Worm (Caenorhabditis elegans) whole organism, young adult: ENCODE data around the gene K07C5.9.
"Not testable (repeated sequence)": the region's sequence is repeated elsewhere in the genome, so short reads cannot be mapped to it uniquely, and the experiment has no call there.

ENCODE experiments used
- B0019.2 ChIP-seq: fragments of 200-800 bp; sonication (Bioruptor generic); conservative IDR thresholded peaks from 2 replicates; pipeline ENCODE4 v1.3.6; 2022; ENCODE audit warnings: missing genetic modification reagents, missing genetic modification characterization, missing compliant biosample characterization
- B0336.3 ChIP-seq: fragments of 200-800 bp; sonication (Bioruptor generic); IDR thresholded peaks from 2 replicates; pipeline ENCODE4 v1.3.6; 2022; ENCODE audit warnings: missing genetic modification characterization, missing compliant biosample characterization
- C06A6.2 ChIP-seq: fragments of 200-800 bp; sonication (Bioruptor generic); conservative IDR thresholded peaks from 2 replicates; pipeline ENCODE4 v1.3.6; 2022; ENCODE audit warnings: missing genetic modification characterization, missing compliant biosample characterization
- C17E4.6 ChIP-seq: fragments of 200-800 bp; sonication (Bioruptor generic); IDR thresholded peaks from 2 replicates; pipeline ENCODE4 v1.3.6; 2022; ENCODE audit warnings: missing genetic modification reagents, missing genetic modification characterization, missing compliant biosample characterization
- D2030.7 ChIP-seq: fragments of 200-800 bp; sonication (Bioruptor generic); IDR thresholded peaks from 2 replicates; pipeline ENCODE4 v1.3.6; 2022; ENCODE audit warnings: missing genetic modification reagents, missing genetic modification characterization, missing compliant biosample characterization
- F22D6.2 ChIP-seq: sonication (generic microtip); optimal IDR thresholded peaks from 2 replicates; lab custom pipeline; 2016; ENCODE audit warnings: mild to moderate bottlenecking, missing genetic modification characterization, missing compliant biosample characterization
- F57A8.1 ChIP-seq: fragments of 200-800 bp; sonication (Bioruptor generic); optimal IDR thresholded peaks from 2 replicates; lab custom pipeline; 2018; ENCODE audit warnings: mild to moderate bottlenecking, missing genetic modification characterization, moderate library complexity, missing compliant biosample characterization
- K11D2.4 ChIP-seq: fragments of 200-800 bp; sonication (Bioruptor generic); IDR thresholded peaks from 2 replicates; pipeline ENCODE4 v1.3.6; 2022; ENCODE audit warnings: missing genetic modification reagents, missing genetic modification characterization, missing compliant biosample characterization
- Y53F4B.3 ChIP-seq: fragments of 200-800 bp; sonication (Bioruptor generic); IDR thresholded peaks from 2 replicates; pipeline ENCODE4 v1.3.6; 2022; ENCODE audit warnings: missing genetic modification reagents, missing genetic modification characterization, missing compliant biosample characterization
- Y53G8AR.9 ChIP-seq: fragments of 200-800 bp; sonication (Bioruptor generic); conservative IDR thresholded peaks from 2 replicates; pipeline ENCODE4 v1.3.6; 2022; ENCODE audit warnings: missing genetic modification reagents, missing genetic modification characterization, missing compliant biosample characterization
- Y67H2A.10 ChIP-seq: fragments of 200-800 bp; sonication (Bioruptor generic); conservative IDR thresholded peaks from 2 replicates; pipeline ENCODE4 v1.3.6; 2022; ENCODE audit warnings: missing genetic modification reagents, missing genetic modification characterization, missing compliant biosample characterization
- Y95B8A.8 ChIP-seq: fragments of 200-800 bp; sonication (Bioruptor generic); IDR thresholded peaks from 2 replicates; pipeline ENCODE4 v1.3.6; 2022; ENCODE audit warnings: missing genetic modification reagents, missing genetic modification characterization, missing compliant biosample characterization
- aptf-2 ChIP-seq: fragments of 200-800 bp; sonication (Bioruptor generic); conservative IDR thresholded peaks from 2 replicates; pipeline ENCODE4 v1.3.6; 2022; ENCODE audit warnings: missing genetic modification reagents, missing genetic modification characterization, missing compliant biosample characterization
- aptf-3 ChIP-seq: fragments of 200-800 bp; sonication (Bioruptor generic); IDR thresholded peaks from 2 replicates; pipeline ENCODE4 v1.3.6; 2022; ENCODE audit warnings: missing genetic modification characterization, missing compliant biosample characterization
- athp-1 ChIP-seq: sonication (generic microtip); optimal IDR thresholded peaks from 2 replicates; lab custom pipeline; 2017; ENCODE audit warnings: mild to moderate bottlenecking, missing genetic modification characterization, missing compliant biosample characterization
- bed-1 ChIP-seq: fragments of 200-800 bp; sonication (Bioruptor generic); IDR thresholded peaks from 2 replicates; pipeline ENCODE4 v1.3.6; 2022; ENCODE audit warnings: missing genetic modification reagents, missing genetic modification characterization, missing compliant biosample characterization
- bed-2 ChIP-seq: fragments of 200-800 bp; sonication (Bioruptor generic); IDR thresholded peaks from 2 replicates; pipeline ENCODE4 v1.3.6; 2022; ENCODE audit warnings: missing genetic modification reagents, missing genetic modification characterization, missing compliant biosample characterization
- ccch-3 ChIP-seq: fragments of 200-800 bp; sonication (Bioruptor generic); optimal IDR thresholded peaks from 2 replicates; lab custom pipeline; 2018; ENCODE audit warnings: mild to moderate bottlenecking, missing genetic modification characterization, missing compliant biosample characterization
- cebp-2 ChIP-seq: fragments of 200-800 bp; sonication (Bioruptor generic); IDR thresholded peaks from 2 replicates; pipeline ENCODE4 v1.3.6; 2022; ENCODE audit warnings: missing genetic modification characterization, missing compliant biosample characterization
- ceh-100 ChIP-seq: fragments of 200-800 bp; sonication (Bioruptor generic); IDR thresholded peaks from 2 replicates; pipeline ENCODE4 v1.3.6; 2022; ENCODE audit warnings: missing genetic modification reagents, missing genetic modification characterization, missing compliant biosample characterization
- ceh-27 ChIP-seq: fragments of 200-800 bp; sonication (Bioruptor generic); optimal IDR thresholded peaks from 2 replicates; lab custom pipeline; 2018; ENCODE audit warnings: mild to moderate bottlenecking, missing genetic modification characterization, moderate library complexity, missing compliant biosample characterization
- ceh-91 ChIP-seq: fragments of 200-800 bp; sonication (Bioruptor generic); IDR thresholded peaks from 2 replicates; pipeline ENCODE4 v1.3.6; 2022; ENCODE audit warnings: missing genetic modification reagents, missing genetic modification characterization, missing compliant biosample characterization
- egl-18 ChIP-seq: fragments of 200-800 bp; sonication (Bioruptor generic); IDR thresholded peaks from 2 replicates; pipeline ENCODE4 v1.3.6; 2022; ENCODE audit warnings: missing genetic modification reagents, missing genetic modification characterization, missing compliant biosample characterization
- egrh-3 ChIP-seq: fragments of 200-800 bp; sonication (Bioruptor generic); IDR thresholded peaks from 2 replicates; pipeline ENCODE4 v1.3.6; 2022; ENCODE audit warnings: missing genetic modification reagents, missing genetic modification characterization, missing compliant biosample characterization
- ekl-4 ChIP-seq: fragments of 200-800 bp; sonication (Bioruptor generic); IDR thresholded peaks from 2 replicates; pipeline ENCODE4 v1.3.6; 2022; ENCODE audit warnings: missing genetic modification reagents, missing genetic modification characterization, missing compliant biosample characterization
- gei-17 ChIP-seq: fragments of 200-800 bp; sonication (Bioruptor generic); optimal IDR thresholded peaks from 2 replicates; lab custom pipeline; 2018; ENCODE audit warnings: mild to moderate bottlenecking, missing genetic modification characterization, missing compliant biosample characterization
- hmg-1.2 ChIP-seq: fragments of 200-800 bp; sonication (Bioruptor generic); IDR thresholded peaks from 2 replicates; pipeline ENCODE4 v1.3.6; 2022; ENCODE audit warnings: missing genetic modification reagents, missing genetic modification characterization, missing compliant biosample characterization
- hmg-20 ChIP-seq: fragments of 200-800 bp; sonication (Bioruptor generic); IDR thresholded peaks from 2 replicates; pipeline ENCODE4 v1.3.6; 2022; ENCODE audit warnings: missing genetic modification reagents, missing genetic modification characterization, missing compliant biosample characterization
- hrde-1 ChIP-seq: sonication (generic microtip); optimal IDR thresholded peaks from 2 replicates; lab custom pipeline; 2016; ENCODE audit warnings: missing genetic modification characterization, mild to moderate bottlenecking, missing compliant biosample characterization, moderate library complexity, missing genotype, missing genetic modification reagents, borderline replicate concordance
- hsf-1 ChIP-seq: fragments of 200-800 bp; sonication (Bioruptor generic); IDR thresholded peaks from 2 replicates; pipeline ENCODE4 v1.3.6; 2022; ENCODE audit warnings: missing genetic modification reagents, missing genetic modification characterization, missing compliant biosample characterization
- lag-1 ChIP-seq: fragments of 200-800 bp; sonication (Bioruptor generic); IDR thresholded peaks from 2 replicates; pipeline ENCODE4 v1.3.6; 2022; ENCODE audit warnings: missing genetic modification reagents, missing genetic modification characterization, missing compliant biosample characterization
- let-526 ChIP-seq: fragments of 200-800 bp; sonication (Bioruptor generic); IDR thresholded peaks from 2 replicates; pipeline ENCODE4 v1.3.6; 2022; ENCODE audit warnings: missing genetic modification reagents, missing genetic modification characterization, missing compliant biosample characterization
- lin-26 ChIP-seq: fragments of 200-800 bp; sonication (Bioruptor generic); IDR thresholded peaks from 2 replicates; pipeline ENCODE4 v1.3.6; 2022; ENCODE audit warnings: missing genetic modification reagents, missing genetic modification characterization, missing compliant biosample characterization
- lin-40 ChIP-seq: sonication (generic microtip); optimal IDR thresholded peaks from 2 replicates; lab custom pipeline; 2016; ENCODE audit warnings: missing genetic modification characterization, mild to moderate bottlenecking, missing compliant biosample characterization, missing genotype, missing genetic modification reagents
- lin-54 ChIP-seq: fragments of 200-800 bp; sonication (Bioruptor generic); optimal IDR thresholded peaks from 2 replicates; lab custom pipeline; 2018; ENCODE audit warnings: mild to moderate bottlenecking, missing genetic modification characterization, missing compliant biosample characterization
- lir-1 ChIP-seq: fragments of 200-800 bp; sonication (Bioruptor generic); conservative IDR thresholded peaks from 2 replicates; pipeline ENCODE4 v1.3.6; 2022; ENCODE audit warnings: missing genetic modification reagents, missing genetic modification characterization, missing compliant biosample characterization
- nhr-27 ChIP-seq: fragments of 200-800 bp; sonication (Bioruptor generic); optimal IDR thresholded peaks from 2 replicates; lab custom pipeline; 2018; ENCODE audit warnings: mild to moderate bottlenecking, missing genetic modification characterization, moderate library complexity, missing compliant biosample characterization
- nhr-90 ChIP-seq: sonication (generic microtip); optimal IDR thresholded peaks from 2 replicates; lab custom pipeline; 2016; ENCODE audit warnings: missing genotype, mild to moderate bottlenecking, missing genetic modification characterization, missing compliant biosample characterization
- pha-4 ChIP-seq: fragments of 150-350 bp; sonication (generic microtip); optimal IDR thresholded peaks from 2 replicates; lab custom pipeline; 2014; ENCODE audit warnings: missing biosample characterization, missing genetic modification reagents, missing genetic modification characterization
- rcor-1 ChIP-seq: fragments of 200-800 bp; sonication (Bioruptor generic); IDR thresholded peaks from 2 replicates; pipeline ENCODE4 v1.3.6; 2022; ENCODE audit warnings: missing genetic modification reagents, missing genetic modification characterization, missing compliant biosample characterization
- snpc-4 ChIP-seq, 5 experiments: fragments of 150-350 bp in 1 of 5; sonication (generic microtip) in 4 of 5; optimal IDR thresholded peaks; 2 replicates each; lab custom pipeline; 2014 to 2018; ENCODE audit warnings: missing genetic modification characterization in 5 of 5, missing biosample characterization in 3 of 5, antibody characterized with exemption in 2 of 5, mild to moderate bottlenecking in 2 of 5, missing compliant biosample characterization in 2 of 5, missing genotype in 2 of 5, moderate library complexity in 2 of 5, missing genetic modification reagents in 1 of 5
- somi-1 ChIP-seq: fragments of 200-800 bp; sonication (Bioruptor generic); optimal IDR thresholded peaks from 2 replicates; lab custom pipeline; 2018; ENCODE audit warnings: mild to moderate bottlenecking, missing genetic modification characterization, missing compliant biosample characterization
- tbp1 ChIP-seq: fragments of 200-800 bp; sonication (Bioruptor generic); optimal IDR thresholded peaks from 2 replicates; lab custom pipeline; 2018; ENCODE audit warnings: mild to moderate bottlenecking, missing genetic modification characterization, missing compliant biosample characterization
- tlf-1 ChIP-seq: fragments of 200-800 bp; sonication (Bioruptor generic); optimal IDR thresholded peaks from 2 replicates; lab custom pipeline; 2018; ENCODE audit warnings: mild to moderate bottlenecking, missing genetic modification characterization, missing compliant biosample characterization
- ztf-26 ChIP-seq: sonication (generic microtip); optimal IDR thresholded peaks from 2 replicates; lab custom pipeline; 2017; ENCODE audit warnings: missing genetic modification characterization, missing compliant biosample characterization
- ztf-28 ChIP-seq: fragments of 200-800 bp; sonication (Bioruptor generic); IDR thresholded peaks from 2 replicates; pipeline ENCODE4 v1.3.6; 2022; ENCODE audit warnings: missing genetic modification reagents, missing genetic modification characterization, missing compliant biosample characterization

Gene K07C5.9

DNA sequence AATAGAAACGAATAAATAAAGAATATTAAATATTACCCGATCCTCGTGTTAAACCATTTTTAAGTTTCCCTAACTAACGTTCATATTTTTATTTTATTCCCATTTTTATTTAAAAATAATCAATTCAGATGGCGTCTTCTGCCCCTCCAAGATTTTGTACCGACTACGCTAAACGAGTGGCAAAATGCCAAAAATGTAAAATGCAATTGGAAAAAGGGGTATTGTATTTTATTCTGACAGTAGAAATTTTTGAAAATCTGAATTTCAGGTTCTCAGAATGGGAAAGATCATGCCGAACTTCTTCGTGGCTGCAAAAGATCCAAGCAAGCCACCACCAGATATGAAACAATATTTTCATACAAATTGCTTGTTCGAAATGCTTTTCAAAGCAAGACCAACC lies 7.0 kb downstream of the K07C5.9 start, which contains the start of gene K07C5.3 (continued):
- TF ChIP-seq nhr-27 (tag; lab: Kevin White, UChicago), result no peak
- TF ChIP-seq ceh-91 (GFP tag; lab: Robert Waterston, UW), result no peak
- TF ChIP-seq F57A8.1 (GFP tag; lab: Kevin White, UChicago), result no peak
- TF ChIP-seq egrh-3 (GFP tag; lab: Robert Waterston, UW), result no peak
- TF ChIP-seq ccch-3 (GFP tag; lab: Kevin White, UChicago), result no peak
- TF ChIP-seq pha-4 (tag; lab: Kevin White, UChicago), result no peak
- no peak for TF ChIP-seq C17E4.6
- no peak for TF ChIP-seq somi-1
- no peak for TF ChIP-seq cebp-2 (GFP tag; lab: Robert Waterston, UW)

- TF ChIP-seq ceh-100, result peak; percentile 67
- TF ChIP-seq Y53G8AR.9 (GFP tag; lab: Robert Waterston, UW), result peak; percentile 95
- peak; percentile 48 for TF ChIP-seq F22D6.2 (tag; lab: Kevin White, UChicago)
- TF ChIP-seq somi-1, result peak; percentile 67
- TF ChIP-seq lir-1 (GFP tag; lab: Robert Waterston, UW), result peak; percentile 87
- TF ChIP-seq hsf-1 (GFP tag; lab: Robert Waterston, UW), result peak; percentile 84
- TF ChIP-seq hmg-1.2, result peak; percentile 83
- TF ChIP-seq C06A6.2 (GFP tag; lab: Robert Waterston, UW), result peak; percentile 93
- TF ChIP-seq hmg-20 (GFP tag; lab: Robert Waterston, UW), result peak; percentile 83
- peak; percentile 76; the same call in 1 of the 2 replicates for TF ChIP-seq let-526 (GFP tag; lab: Robert Waterston, UW)
- TF ChIP-seq B0019.2 (GFP tag; lab: Robert Waterston, UW), result peak; percentile 70
- TF ChIP-seq K11D2.4 (GFP tag; lab: Robert Waterston, UW), result peak; percentile 96
- peak; percentile 91 for TF ChIP-seq aptf-2 (GFP tag; lab: Robert Waterston, UW)
- TF ChIP-seq snpc-4 (GFP tag; optimal IDR thresholded peaks at IDR 0.05; lab: Kevin White, UChicago), result not testable (repeated sequence)
- TF ChIP-seq snpc-4 (tag; optimal IDR thresholded peaks at IDR 0.05; lab: Kevin White, UChicago), result peak in 2 of 4 experiments; percentile 69 to 72
- TF ChIP-seq lin-54, result peak; percentile 64
- TF ChIP-seq D2030.7 (GFP tag; lab: Robert Waterston, UW), result peak; percentile 95
- peak; percentile 42 for TF ChIP-seq ceh-27 (GFP tag; lab: Kevin White, UChicago)
- TF ChIP-seq Y53F4B.3 (GFP tag; lab: Robert Waterston, UW), result 0 out of 2 replicates have a peak, but pooled peaks have one; percentile 45
- peak; percentile 93 for TF ChIP-seq lin-40
- peak; percentile 91 for TF ChIP-seq rcor-1 (GFP tag; lab: Robert Waterston, UW)
- TF ChIP-seq tlf-1 (GFP tag; lab: Kevin White, UChicago), result peak; percentile 70
- peak; percentile 91 for TF ChIP-seq ztf-26 (tag; lab: Kevin White, UChicago)
- 0 out of 2 replicates have a peak, but pooled peaks have one; percentile 51 for TF ChIP-seq bed-1
- TF ChIP-seq Y67H2A.10 (GFP tag; lab: Robert Waterston, UW), result peak; percentile 52; the same call in 1 of the 2 replicates
- TF ChIP-seq hrde-1 (tag; lab: Kevin White, UChicago), result peak; percentile 29
- TF ChIP-seq ztf-28 (GFP tag; lab: Robert Waterston, UW), result peak; percentile 88; the same call in 1 of the 2 replicates
- peak; percentile 82 for TF ChIP-seq egl-18
- peak; percentile 88 for TF ChIP-seq B0336.3 (GFP tag; lab: Robert Waterston, UW)
- peak; percentile 50 for TF ChIP-seq athp-1 (tag; lab: Kevin White, UChicago)
- TF ChIP-seq lin-26, result peak; percentile 79
- peak; percentile 80; the same call in 1 of the 2 replicates for TF ChIP-seq bed-2
- peak; percentile 83; the same call in 1 of the 2 replicates for TF ChIP-seq lag-1 (GFP tag; lab: Robert Waterston, UW)
- TF ChIP-seq aptf-3 (GFP tag; lab: Robert Waterston, UW), result peak; percentile 81; the same call in 1 of the 2 replicates
- peak; percentile 95 for TF ChIP-seq ekl-4 (GFP tag; lab: Robert Waterston, UW)
- TF ChIP-seq Y95B8A.8 (GFP tag; lab: Robert Waterston, UW), result peak; percentile 88
- peak; percentile 70 for TF ChIP-seq gei-17 (GFP tag; lab: Kevin White, UChicago)
- TF ChIP-seq tbp1 (GFP tag; lab: Kevin White, UChicago), result peak; percentile 73
- peak; percentile 20 for TF ChIP-seq nhr-90 (tag; lab: Kevin White, UChicago)
Observed at ce11 chrV:10341905-10342328, 8.0 kb downstream of the K07C5.9 start, which contains the start of gene K07C5.13. Gene K07C5.13 (plus strand): TSS chrV:10342055.
